Fruit fly (Drosophila melanogaster): ENCODE data around the gene CG15601.

The CG15601 gene

dm6 chrX:15738890-15739550, 28.6 kb downstream of the CG15601 start, which contains the start of the genes CG11679 and CG8206 (continued):
- TF ChIP-seq esn (GFP tag; optimal IDR thresholded peaks at IDR 0.05) (peak; percentile 50), ss (GFP tag; optimal IDR thresholded peaks at IDR 0.05) (no peak), topi (GFP tag; optimal IDR thresholded peaks at IDR 0.05) (peak; percentile 55), Eip93F (GFP tag; optimal IDR thresholded peaks at IDR 0.05) (no peak), eg (GFP tag; IDR thresholded peaks at IDR 0.05) (peak; percentile 34; the same call in 1 of the 3 replicates), spab (GFP tag; optimal IDR thresholded peaks at IDR 0.05) (no peak), CG1621 (tag; optimal IDR thresholded peaks at IDR 0.05) (no peak), CG9139 (GFP tag; optimal IDR thresholded peaks at IDR 0.05) (no peak), CG11762 (GFP tag; optimal IDR thresholded peaks at IDR 0.05; ENCODE audit: insufficient read depth) (no peak), dac (GFP tag; optimal IDR thresholded peaks at IDR 0.05) (no peak), CG6276 (GFP tag; optimal IDR thresholded peaks at IDR 0.05) (no peak), lz (GFP tag; optimal IDR thresholded peaks at IDR 0.05) (peak; percentile 50), CG3032 (tag; optimal IDR thresholded peaks at IDR 0.05) (peak; percentile 50), CG6163 (GFP tag; IDR thresholded peaks at IDR 0.05) (0 out of 3 replicates have a peak, but pooled peaks have one; percentile 20), fd59A (GFP tag; optimal IDR thresholded peaks at IDR 0.05) (no peak), CG6808 (GFP tag; optimal IDR thresholded peaks at IDR 0.05) (no peak), Gug (GFP tag; IDR thresholded peaks at IDR 0.05) (no peak), vri (GFP tag; optimal IDR thresholded peaks at IDR 0.05) (peak; percentile 49)

- TF ChIP-seq CG16779 (tag; optimal IDR thresholded peaks at IDR 0.05): no peak
- TF ChIP-seq Eip93F (GFP tag; optimal IDR thresholded peaks at IDR 0.05): peak; percentile 46
- no peak for TF ChIP-seq CG4318 (GFP tag; optimal IDR thresholded peaks at IDR 0.05)
- peak; percentile 56 for TF ChIP-seq Sox102F (GFP tag; optimal IDR thresholded peaks at IDR 0.05)
- TF ChIP-seq Sox15 (GFP tag; optimal IDR thresholded peaks at IDR 0.05): no peak
- TF ChIP-seq Ets21C (GFP tag; optimal IDR thresholded peaks at IDR 0.05): peak; percentile 52
- TF ChIP-seq CG32006 (GFP tag; optimal IDR thresholded peaks at IDR 0.05): peak; percentile 53
- peak; percentile 45 for TF ChIP-seq cyc (GFP tag; optimal IDR thresholded peaks at IDR 0.05)
- peak; percentile 15; the same call in 1 of the 2 replicates for TF ChIP-seq CG11294 (GFP tag; IDR thresholded peaks at IDR 0.05)
- peak; percentile 46 for TF ChIP-seq OdsH (GFP tag; optimal IDR thresholded peaks at IDR 0.05)
- no peak for TF ChIP-seq CG10669 (GFP tag; optimal IDR thresholded peaks at IDR 0.05)
- TF ChIP-seq CG8632 (GFP tag; optimal IDR thresholded peaks at IDR 0.05): peak; percentile 43
- TF ChIP-seq pdm3 (GFP tag; optimal IDR thresholded peaks at IDR 0.05): peak; percentile 62
- TF ChIP-seq eg (GFP tag; IDR thresholded peaks at IDR 0.05): peak; percentile 78
- peak; percentile 39 for TF ChIP-seq Ets96B (tag; optimal IDR thresholded peaks at IDR 0.05)
- peak; percentile 85 for TF ChIP-seq vri (GFP tag; optimal IDR thresholded peaks at IDR 0.05)
- peak; percentile 67 for TF ChIP-seq lz (GFP tag; optimal IDR thresholded peaks at IDR 0.05)
- peak; percentile 50 for TF ChIP-seq acj6 (GFP tag; optimal IDR thresholded peaks at IDR 0.05)
- TF ChIP-seq Hr39 (GFP tag; optimal IDR thresholded peaks at IDR 0.05): peak; percentile 60
- peak; percentile 45 for TF ChIP-seq CG6792 (GFP tag; optimal IDR thresholded peaks at IDR 0.05)
- no peak for TF ChIP-seq CG7368 (GFP tag; optimal IDR thresholded peaks at IDR 0.05)
- TF ChIP-seq CG6276 (GFP tag; optimal IDR thresholded peaks at IDR 0.05): no peak
- no peak for TF ChIP-seq CG6854 (GFP tag; optimal IDR thresholded peaks at IDR 0.05)
- TF ChIP-seq fkh (GFP tag; optimal IDR thresholded peaks at IDR 0.05): peak; percentile 68
- peak; percentile 36 for TF ChIP-seq CG34406 (GFP tag; optimal IDR thresholded peaks at IDR 0.05)
- peak; percentile 36 for TF ChIP-seq Eip75B (GFP tag; optimal IDR thresholded peaks at IDR 0.05)
- peak; percentile 63 for TF ChIP-seq Sox14 (GFP tag; optimal IDR thresholded peaks at IDR 0.05)
- TF ChIP-seq Met (GFP tag; optimal IDR thresholded peaks at IDR 0.05): peak; percentile 66
- TF ChIP-seq ss (GFP tag; optimal IDR thresholded peaks at IDR 0.05): no peak
- no peak for TF ChIP-seq net (GFP tag; optimal IDR thresholded peaks at IDR 0.05)
- no peak for TF ChIP-seq Blimp-1 (GFP tag; optimal IDR thresholded peaks at IDR 0.05)
- TF ChIP-seq CG3919 (GFP tag; optimal IDR thresholded peaks at IDR 0.05): no peak
- no peak for TF ChIP-seq CG8319 (GFP tag; optimal IDR thresholded peaks at IDR 0.05)
- no peak for TF ChIP-seq CG11762 (GFP tag; optimal IDR thresholded peaks at IDR 0.05; ENCODE audit: insufficient read depth)
- peak; percentile 69 for TF ChIP-seq CG6163 (GFP tag; IDR thresholded peaks at IDR 0.05)
- TF ChIP-seq Gug (GFP tag; IDR thresholded peaks at IDR 0.05): peak; percentile 52; the same call in 1 of the 2 replicates
- peak; percentile 60 for TF ChIP-seq Smox (GFP tag; optimal IDR thresholded peaks at IDR 0.05)
- TF ChIP-seq Lpt (GFP tag; optimal IDR thresholded peaks at IDR 0.05): peak; percentile 18
- no peak for TF ChIP-seq dac (GFP tag; optimal IDR thresholded peaks at IDR 0.05)
Measured at dm6 chrX:15740288-15740726, 29.9 kb downstream of the CG15601 start.

All from whole organism, prepupa.